Worm (Caenorhabditis elegans) whole organism, early embryonic: ENCODE results near the gene zipt-7.1.

Experiments
- B0310.2 ChIP-seq: sonication (generic microtip); optimal IDR thresholded peaks from 2 replicates; lab custom pipeline; 2016; ENCODE audit warnings: mild to moderate bottlenecking, missing genetic modification characterization, missing compliant biosample characterization
- F13C5.2 ChIP-seq: sonication (generic microtip); optimal IDR thresholded peaks from 2 replicates; lab custom pipeline; 2017; ENCODE audit warnings: mild to moderate bottlenecking, missing genetic modification characterization, inconsistent platforms, missing compliant biosample characterization
- aly-1 ChIP-seq: sonication (generic microtip); optimal IDR thresholded peaks from 2 replicates; lab custom pipeline; 2016; ENCODE audit warnings: missing genetic modification characterization, missing compliant biosample characterization
- ama-1 ChIP-seq: fragments of 150-350 bp; optimal IDR thresholded peaks from 2 replicates; lab custom pipeline; 2014
- ceh-13 ChIP-seq: fragments of 200-800 bp; sonication (Bioruptor generic); optimal IDR thresholded peaks from 2 replicates; lab custom pipeline; 2018; ENCODE audit warnings: mild to moderate bottlenecking, missing genetic modification characterization, missing compliant biosample characterization
- ceh-36 ChIP-seq: sonication (generic microtip); optimal IDR thresholded peaks from 2 replicates; lab custom pipeline; 2016; ENCODE audit warnings: missing genetic modification characterization, inconsistent platforms, missing compliant biosample characterization
- ets-7 ChIP-seq: sonication (generic microtip); optimal IDR thresholded peaks from 2 replicates; lab custom pipeline; 2016; ENCODE audit warnings: missing genotype, missing genetic modification characterization, missing compliant biosample characterization
- flt-1 ChIP-seq: fragments of 200-800 bp; sonication (Bioruptor generic); IDR thresholded peaks from 2 replicates; pipeline ENCODE4 v1.3.6; 2022; ENCODE audit warnings: missing genetic modification characterization, missing compliant biosample characterization
- hmbx-1 ChIP-seq: sonication (generic microtip); optimal IDR thresholded peaks from 2 replicates; lab custom pipeline; 2016; ENCODE audit warnings: mild to moderate bottlenecking, missing genetic modification characterization, missing compliant biosample characterization
- hmg-4 ChIP-seq: fragments of 200-800 bp; sonication (Bioruptor generic); optimal IDR thresholded peaks from 2 replicates; lab custom pipeline; 2018; ENCODE audit warnings: mild to moderate bottlenecking, missing genetic modification characterization, missing compliant biosample characterization
- hnd-1 ChIP-seq: sonication (generic microtip); optimal IDR thresholded peaks from 2 replicates; lab custom pipeline; 2016; ENCODE audit warnings: missing genetic modification characterization, missing compliant biosample characterization
- pes-1 ChIP-seq: fragments of 200-800 bp; sonication (Bioruptor generic); IDR thresholded peaks from 2 replicates; pipeline ENCODE4 v1.3.6; 2022; ENCODE audit warnings: missing genetic modification reagents, missing genetic modification characterization, missing compliant biosample characterization
- scrt-1 ChIP-seq: fragments of 200-800 bp; sonication (Bioruptor generic); IDR thresholded peaks from 2 replicates; pipeline ENCODE4 v1.3.6; 2022; ENCODE audit warnings: missing genetic modification characterization, missing compliant biosample characterization
- sea-1 ChIP-seq: fragments of 200-800 bp; sonication (Bioruptor generic); conservative IDR thresholded peaks from 2 replicates; pipeline ENCODE4 v1.3.6; 2022; ENCODE audit warnings: missing genetic modification characterization, missing compliant biosample characterization
- tbx-11 ChIP-seq: fragments of 200-800 bp; sonication (Bioruptor generic); IDR thresholded peaks from 2 replicates; pipeline ENCODE4 v1.3.6; 2022; ENCODE audit warnings: missing genetic modification characterization, missing compliant biosample characterization
- tbx-37 ChIP-seq: fragments of 200-800 bp; sonication (Bioruptor generic); conservative IDR thresholded peaks from 2 replicates; pipeline ENCODE4 v1.3.6; 2022; ENCODE audit warnings: missing genetic modification reagents, missing genetic modification characterization, missing compliant biosample characterization
- tra-4 ChIP-seq: sonication (generic microtip); optimal IDR thresholded peaks from 2 replicates; lab custom pipeline; 2017; ENCODE audit warnings: missing genetic modification characterization, missing compliant biosample characterization

zipt-7.1 gene

ce11 chrIV:17247184-17247583, 40.8 kb downstream of the zipt-7.1 start:
- no peak for TF ChIP-seq aly-1 (tag; lab: Kevin White, UChicago)
- TF ChIP-seq flt-1 (GFP tag; lab: Robert Waterston, UW), result no peak
- TF ChIP-seq ets-7 (tag; lab: Kevin White, UChicago), result no peak
- TF ChIP-seq hmg-4 (GFP tag; lab: Kevin White, UChicago), result no peak
- no peak for TF ChIP-seq hnd-1 (tag; lab: Kevin White, UChicago)
- TF ChIP-seq sea-1 (GFP tag; lab: Robert Waterston, UW), result no peak
- TF ChIP-seq ama-1 (lab: Kevin White, UChicago), result no peak
- no peak for TF ChIP-seq tbx-11 (GFP tag; lab: Robert Waterston, UW)
- no peak for TF ChIP-seq pes-1 (GFP tag; lab: Robert Waterston, UW)
- no peak for TF ChIP-seq ceh-13 (GFP tag; lab: Kevin White, UChicago)
- TF ChIP-seq scrt-1 (GFP tag; lab: Robert Waterston, UW), result no peak
- no peak for TF ChIP-seq hmbx-1 (tag; lab: Kevin White, UChicago)
- no peak for TF ChIP-seq F13C5.2 (tag; lab: Kevin White, UChicago)
- no peak for TF ChIP-seq ceh-36 (tag; lab: Kevin White, UChicago)
- no peak for TF ChIP-seq B0310.2
- no peak for TF ChIP-seq tbx-37 (GFP tag; lab: Robert Waterston, UW)
- no peak for TF ChIP-seq tra-4 (tag; lab: Kevin White, UChicago)

ce11 chrIV:17245200-17245599, 42.7 kb downstream of the zipt-7.1 start, which contains the start of gene ZK550.2:
Gene ZK550.2, plus strand, starts transcription at chrIV:17245584.
- TF ChIP-seq tbx-37 (GFP tag; lab: Robert Waterston, UW) (no peak), ceh-36 (tag; lab: Kevin White, UChicago) (no peak)

- TF ChIP-seq ama-1 (lab: Kevin White, UChicago) (no peak), B0310.2 (no peak), sea-1 (GFP tag; lab: Robert Waterston, UW) (no peak)
Observed at ce11 chrIV:17238951-17239350, 49.0 kb downstream of the zipt-7.1 start.

ce11 chrIV:17237029-17237428, 50.9 kb downstream of the zipt-7.1 start:
- TF ChIP-seq pes-1 (GFP tag; lab: Robert Waterston, UW) (no peak), ama-1 (lab: Kevin White, UChicago) (no peak), ceh-36 (tag; lab: Kevin White, UChicago) (no peak), hnd-1 (tag; lab: Kevin White, UChicago) (no peak), tra-4 (tag; lab: Kevin White, UChicago) (no peak), scrt-1 (GFP tag; lab: Robert Waterston, UW) (no peak), aly-1 (tag; lab: Kevin White, UChicago) (no peak), tbx-11 (GFP tag; lab: Robert Waterston, UW) (no peak), F13C5.2 (tag; lab: Kevin White, UChicago) (no peak), ets-7 (tag; lab: Kevin White, UChicago) (no peak), tbx-37 (GFP tag; lab: Robert Waterston, UW) (no peak)
